Fruit fly (Drosophila melanogaster): ENCODE results near the gene gb.

DNA sequence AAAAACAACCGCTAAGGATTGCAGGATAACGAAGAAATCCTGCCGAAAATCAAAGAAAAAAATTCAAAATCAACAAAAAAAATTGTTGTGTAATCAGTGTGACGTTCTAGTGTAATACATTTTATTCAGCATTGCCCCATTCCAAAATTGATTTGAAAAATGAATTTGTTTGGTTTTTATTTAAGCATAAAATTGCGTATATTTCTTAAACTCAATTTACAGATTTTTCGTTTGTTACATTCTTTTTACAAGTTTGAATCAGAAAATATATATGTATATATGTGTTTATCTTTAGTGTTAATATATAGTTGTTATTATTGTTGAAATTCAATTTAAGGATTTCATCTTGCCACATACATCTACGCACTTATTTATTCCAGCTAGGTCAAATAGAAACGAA is 12.5 kb upstream of the gb start, which contains the start of gene CG6059:
- TF ChIP-seq woc (GFP tag; optimal IDR thresholded peaks at IDR 0.05) (no peak), brk (GFP tag; optimal IDR thresholded peaks at IDR 0.05) (no peak), N (GFP tag; optimal IDR thresholded peaks at IDR 0.05) (no peak), lola (GFP tag; optimal IDR thresholded peaks at IDR 0.05) (no peak), Dif (GFP tag; optimal IDR thresholded peaks at IDR 0.05; ENCODE audit: partially characterized antibody) (no peak), psq (GFP tag; optimal IDR thresholded peaks at IDR 0.05) (no peak)
